Worm (Caenorhabditis elegans) whole organism, L4 larva: ENCODE results near the gene R04D3.3.
A peak's percentile ranks its signal among the peaks of the same experiment; 100 is the strongest.

ENCODE experiments used
- T20F7.1 ChIP-seq: fragments of 200-800 bp; sonication (Bioruptor generic); optimal IDR thresholded peaks from 2 replicates; lab custom pipeline; 2018; ENCODE audit warnings: mild to moderate bottlenecking, missing genetic modification characterization, missing compliant biosample characterization
- T26A8.4 ChIP-seq: fragments of 200-800 bp; sonication (Bioruptor generic); IDR thresholded peaks from 2 replicates; pipeline ENCODE4 v1.3.6; 2022; ENCODE audit warnings: missing genetic modification characterization, missing compliant biosample characterization
- Y48G9A.11 ChIP-seq: fragments of 200-800 bp; sonication (Bioruptor generic); IDR thresholded peaks from 2 replicates; pipeline ENCODE4 v1.3.6; 2022; ENCODE audit warnings: missing genetic modification reagents, missing genetic modification characterization, missing compliant biosample characterization
- ZK546.5 ChIP-seq, 2 experiments: sonication (generic microtip); optimal IDR thresholded peaks; 2 replicates each; lab custom pipeline; 2017; ENCODE audit warnings: missing biosample characterization in 2 of 2, missing genetic modification characterization in 2 of 2
- aly-2 ChIP-seq: sonication (generic microtip); optimal IDR thresholded peaks from 2 replicates; lab custom pipeline; 2018; ENCODE audit warnings: missing biosample characterization, missing genetic modification characterization
- arid-1 ChIP-seq: fragments of 200-800 bp; sonication (Bioruptor generic); conservative IDR thresholded peaks from 2 replicates; pipeline ENCODE4 v1.3.6; 2022; ENCODE audit warnings: missing genetic modification reagents, missing genetic modification characterization, missing compliant biosample characterization
- attf-4 ChIP-seq: sonication (generic microtip); optimal IDR thresholded peaks from 3 replicates; lab custom pipeline; 2017; ENCODE audit warnings: missing biosample characterization, missing genetic modification characterization
- ceh-20 ChIP-seq: fragments of 200-800 bp; sonication (Bioruptor generic); IDR thresholded peaks from 2 replicates; pipeline ENCODE4 v1.3.6; 2022; ENCODE audit warnings: missing genetic modification reagents, missing genetic modification characterization, missing compliant biosample characterization
- daf-19 ChIP-seq: fragments of 200-800 bp; sonication (Bioruptor generic); conservative IDR thresholded peaks from 2 replicates; pipeline ENCODE4 v1.3.6; 2022; ENCODE audit warnings: missing genetic modification characterization, missing compliant biosample characterization
- daf-8 ChIP-seq: fragments of 200-800 bp; sonication (Bioruptor generic); IDR thresholded peaks from 2 replicates; pipeline ENCODE4 v1.3.6; 2022; ENCODE audit warnings: missing genetic modification characterization, missing compliant biosample characterization
- dmd-8 ChIP-seq: fragments of 200-800 bp; sonication (Bioruptor generic); IDR thresholded peaks from 2 replicates; pipeline ENCODE4 v1.3.6; 2022; ENCODE audit warnings: missing genetic modification characterization, missing compliant biosample characterization
- egl-43 ChIP-seq: fragments of 200-800 bp; sonication (Bioruptor generic); IDR thresholded peaks from 2 replicates; pipeline ENCODE4 v1.3.6; 2022; ENCODE audit warnings: missing genetic modification reagents, missing genetic modification characterization, missing compliant biosample characterization
- gei-8 ChIP-seq: fragments of 200-800 bp; sonication (Bioruptor generic); optimal IDR thresholded peaks from 2 replicates; lab custom pipeline; 2018; ENCODE audit warnings: mild to moderate bottlenecking, missing genetic modification characterization, missing compliant biosample characterization
- hmg-1.1 ChIP-seq: fragments of 200-800 bp; sonication (Bioruptor generic); IDR thresholded peaks from 2 replicates; pipeline ENCODE4 v1.3.6; 2022; ENCODE audit warnings: missing genetic modification reagents, missing genetic modification characterization, missing compliant biosample characterization
- lim-7 ChIP-seq: fragments of 200-800 bp; sonication (Bioruptor generic); IDR thresholded peaks from 2 replicates; pipeline ENCODE4 v1.3.6; 2022; ENCODE audit warnings: missing genetic modification characterization, missing compliant biosample characterization
- lin-1 ChIP-seq: fragments of 200-800 bp; sonication (Bioruptor generic); IDR thresholded peaks from 2 replicates; pipeline ENCODE4 v1.3.6; 2022; ENCODE audit warnings: missing genetic modification reagents, missing genetic modification characterization, missing compliant biosample characterization
- lin-13 ChIP-seq: fragments of 150-350 bp; optimal IDR thresholded peaks from 2 replicates; lab custom pipeline; 2014; ENCODE audit warnings: missing biosample characterization, missing genetic modification reagents, missing genetic modification characterization
- lin-15B ChIP-seq: fragments of 150-350 bp; sonication (generic microtip); optimal IDR thresholded peaks from 3 replicates; lab custom pipeline; 2014; ENCODE audit warnings: missing biosample characterization, missing genetic modification characterization
- lin-38 ChIP-seq: fragments of 200-800 bp; sonication (Bioruptor generic); IDR thresholded peaks from 2 replicates; pipeline ENCODE4 v1.3.6; 2022; ENCODE audit warnings: missing genetic modification reagents, missing genetic modification characterization, missing compliant biosample characterization
- lsy-2 ChIP-seq, 2 experiments: fragments of 150-350 bp in 1 of 2; sonication (generic microtip) in 1 of 2; optimal IDR thresholded peaks; 2 replicates each; lab custom pipeline; 2014 to 2017; ENCODE audit warnings: missing biosample characterization in 2 of 2, missing genetic modification characterization in 2 of 2
- madf-9 ChIP-seq: fragments of 200-800 bp; sonication (Bioruptor generic); conservative IDR thresholded peaks from 2 replicates; pipeline ENCODE4 v1.3.6; 2022; ENCODE audit warnings: missing genetic modification reagents, missing genetic modification characterization, missing compliant biosample characterization
- mdl-1 ChIP-seq, 2 experiments: fragments of 150-350 bp in 1 of 2; sonication (generic microtip) in 1 of 2; optimal IDR thresholded peaks; 2 replicates each; lab custom pipeline; 2014 to 2017; ENCODE audit warnings: missing biosample characterization in 2 of 2, missing genetic modification characterization in 2 of 2
- mes-2 ChIP-seq: sonication (generic microtip); optimal IDR thresholded peaks from 2 replicates; lab custom pipeline; 2016; ENCODE audit warnings: missing genotype, mild to moderate bottlenecking, missing genetic modification characterization, missing compliant biosample characterization; ENCODE audit not compliant: poor library complexity, severe bottlenecking
- nhr-102 ChIP-seq: sonication (generic microtip); optimal IDR thresholded peaks from 2 replicates; lab custom pipeline; 2016; ENCODE audit warnings: mild to moderate bottlenecking, missing genetic modification characterization, moderate library complexity, missing compliant biosample characterization
- nhr-11 ChIP-seq: fragments of 150-350 bp; optimal IDR thresholded peaks from 2 replicates; lab custom pipeline; 2014; ENCODE audit warnings: missing biosample characterization, missing genetic modification characterization
- nhr-237 ChIP-seq: sonication (generic microtip); optimal IDR thresholded peaks from 2 replicates; lab custom pipeline; 2017; ENCODE audit warnings: missing biosample characterization, missing genetic modification characterization
- nhr-25 ChIP-seq: sonication (generic microtip); optimal IDR thresholded peaks from 2 replicates; lab custom pipeline; 2017; ENCODE audit warnings: missing genetic modification characterization, mild to moderate bottlenecking, missing compliant biosample characterization, antibody characterized with exemption, moderate library complexity, borderline replicate concordance; ENCODE audit not compliant: insufficient read depth
- nhr-28 ChIP-seq: fragments of 150-350 bp; optimal IDR thresholded peaks from 2 replicates; lab custom pipeline; 2014; ENCODE audit warnings: missing biosample characterization, missing genetic modification characterization
- nhr-42 ChIP-seq: fragments of 200-800 bp; sonication (Bioruptor generic); IDR thresholded peaks from 2 replicates; pipeline ENCODE4 v1.3.6; 2022; ENCODE audit warnings: missing genetic modification characterization, missing compliant biosample characterization
- nhr-6 ChIP-seq: fragments of 150-350 bp; optimal IDR thresholded peaks from 2 replicates; lab custom pipeline; 2014; ENCODE audit warnings: missing biosample characterization, missing genetic modification characterization
- nhr-77 ChIP-seq: fragments of 150-350 bp; optimal IDR thresholded peaks from 2 replicates; lab custom pipeline; 2014; ENCODE audit warnings: missing biosample characterization, missing genetic modification characterization
- skn-1 ChIP-seq: fragments of 150-350 bp; optimal IDR thresholded peaks from 2 replicates; lab custom pipeline; 2014; ENCODE audit warnings: missing biosample characterization, missing genetic modification characterization
- snpc-1.2 ChIP-seq: fragments of 200-800 bp; sonication (Bioruptor generic); IDR thresholded peaks from 2 replicates; pipeline ENCODE4 v1.3.6; 2022; ENCODE audit warnings: missing genetic modification reagents, missing genetic modification characterization, missing compliant biosample characterization
- spr-1 ChIP-seq: sonication (generic microtip); optimal IDR thresholded peaks from 2 replicates; lab custom pipeline; 2016; ENCODE audit warnings: mild to moderate bottlenecking, missing genetic modification characterization, missing compliant biosample characterization
- unc-130 ChIP-seq: sonication (generic microtip); optimal IDR thresholded peaks from 2 replicates; lab custom pipeline; 2016; ENCODE audit warnings: missing genetic modification reagents, missing genetic modification characterization, missing compliant biosample characterization
- unc-62 ChIP-seq, 3 experiments: fragments of 150-350 bp in 1 of 3; sonication (generic microtip); optimal IDR thresholded peaks in 2 of 3; peaks in 1 of 3; 1 replicate in 1 of 3; 2 replicates in 2 of 3; lab custom pipeline; 2014 to 2017; ENCODE audit warnings: missing biosample characterization in 3 of 3, missing genetic modification characterization in 3 of 3, missing genetic modification reagents in 3 of 3, missing genotype in 1 of 3

Gene R04D3.3

DNA sequence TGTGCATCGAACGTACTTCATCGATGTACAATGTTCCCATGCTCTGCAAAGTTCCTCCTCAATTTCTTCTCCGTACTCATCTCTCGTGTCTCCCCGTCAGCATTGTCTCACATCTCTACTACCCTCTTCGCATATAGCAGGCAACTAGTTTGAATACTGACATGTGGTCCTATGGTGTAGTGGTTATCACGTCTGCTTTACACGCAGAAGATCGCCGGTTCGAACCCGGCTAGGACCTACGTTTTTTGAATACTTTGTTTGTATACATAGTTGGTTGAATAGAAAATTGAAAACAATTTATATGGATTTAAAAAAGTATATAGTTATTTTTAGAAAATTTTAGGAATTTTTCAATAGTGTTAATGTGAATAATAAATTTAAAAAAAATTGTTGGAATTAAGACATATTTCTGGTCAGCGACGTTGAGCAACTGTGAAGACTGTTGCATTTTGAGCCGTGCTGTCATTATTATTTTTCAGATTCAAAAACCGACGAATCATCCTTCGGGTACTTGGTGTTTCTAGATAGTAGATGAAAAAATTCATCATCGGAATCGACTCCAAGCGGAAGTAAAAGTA is 16.5 kb upstream of the R04D3.3 start (continued):
- TF ChIP-seq ZK546.5 (tag; optimal IDR thresholded peaks at IDR 0.05; lab: Kevin White, UChicago): no peak
- peak; percentile 77 for TF ChIP-seq nhr-42 (GFP tag; lab: Robert Waterston, UW)
- TF ChIP-seq snpc-1.2 (GFP tag; lab: Robert Waterston, UW): peak; percentile 92
- TF ChIP-seq nhr-102 (tag; lab: Kevin White, UChicago): peak; percentile 91
- peak; percentile 71 for TF ChIP-seq nhr-77 (tag; lab: Kevin White, UChicago)
- TF ChIP-seq, all 104 proteins: peak for 71

DNA sequence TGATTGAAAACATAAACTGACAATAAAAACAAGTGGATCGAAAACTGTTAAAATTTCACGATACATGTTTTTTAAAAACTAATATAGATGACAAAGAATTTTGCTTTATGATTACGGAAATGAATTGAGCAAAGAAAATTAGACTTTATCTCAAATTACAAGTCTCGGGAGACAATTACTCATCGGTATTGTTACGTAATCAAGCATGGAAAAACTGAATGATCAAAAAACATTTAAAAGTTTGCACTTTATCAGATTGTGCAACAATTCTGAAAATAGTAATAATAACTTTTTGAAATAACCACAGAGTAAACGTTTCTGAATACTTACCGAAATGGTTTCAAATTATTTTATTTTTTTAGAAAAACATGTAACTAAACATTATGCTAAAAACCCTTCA is 15.3 kb upstream of the R04D3.3 start, which contains the start of gene srd-43:
TSS of gene srd-43 (minus strand) at position 66 of the 400 bp plus-strand sequence.
- no peak for TF ChIP-seq daf-8
- TF ChIP-seq nhr-25: no peak
- no peak for TF ChIP-seq Y48G9A.11
- no peak for TF ChIP-seq ceh-20 (GFP tag; lab: Robert Waterston, UW)
- no peak for TF ChIP-seq T26A8.4 (GFP tag; lab: Robert Waterston, UW)
- no peak for TF ChIP-seq unc-62 (GFP tag; optimal IDR thresholded peaks at IDR 0.05 in 1 of 2; lab: Kevin White, UChicago)
- TF ChIP-seq unc-62 (tag; optimal IDR thresholded peaks at IDR 0.05; lab: Kevin White, UChicago): no peak
- TF ChIP-seq unc-130 (GFP tag; lab: Kevin White, UChicago): no peak
- TF ChIP-seq lin-15B (tag; lab: Kevin White, UChicago): no peak
- TF ChIP-seq lim-7 (GFP tag; lab: Robert Waterston, UW): no peak
- no peak for TF ChIP-seq nhr-237 (tag; lab: Kevin White, UChicago)
- no peak for TF ChIP-seq dmd-8 (GFP tag; lab: Robert Waterston, UW)
- no peak for TF ChIP-seq lsy-2 (tag; optimal IDR thresholded peaks at IDR 0.05; lab: Kevin White, UChicago)
- TF ChIP-seq aly-2 (tag; lab: Kevin White, UChicago): no peak
- TF ChIP-seq egl-43: no peak
- no peak for TF ChIP-seq skn-1
- no peak for TF ChIP-seq mdl-1 (tag; optimal IDR thresholded peaks at IDR 0.05; lab: Kevin White, UChicago)
- no peak for TF ChIP-seq lin-13 (GFP tag; lab: Kevin White, UChicago)
- no peak for TF ChIP-seq mes-2 (tag; lab: Kevin White, UChicago)
- TF ChIP-seq nhr-11: no peak

DNA sequence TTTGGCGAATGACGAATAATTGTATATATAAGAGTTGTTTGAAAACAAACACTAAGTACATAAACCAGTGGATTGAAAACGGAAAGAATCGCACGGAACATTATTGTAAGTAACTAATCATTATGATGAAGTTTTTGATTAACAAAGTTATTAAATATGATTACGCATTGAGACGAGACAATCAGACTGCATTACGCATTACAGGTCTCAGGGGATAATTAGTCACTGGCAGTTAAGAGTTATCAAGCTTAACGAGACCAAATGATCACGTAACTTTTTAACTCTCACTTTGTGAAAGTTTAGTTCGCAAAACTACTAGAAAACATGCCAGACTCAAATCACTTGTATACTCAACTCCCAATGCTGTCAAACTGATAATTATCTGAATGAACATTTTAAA is 12.9 kb upstream of the R04D3.3 start, which contains the start of gene srd-42:
TSS of gene srd-42 (minus strand) at position 101 of the 400 bp plus-strand sequence.
- no peak for TF ChIP-seq daf-19
- no peak for TF ChIP-seq madf-9 (GFP tag; lab: Robert Waterston, UW)
- TF ChIP-seq gei-8 (GFP tag; lab: Kevin White, UChicago): no peak
- TF ChIP-seq unc-62 (GFP tag; optimal IDR thresholded peaks at IDR 0.05 in 1 of 2; lab: Kevin White, UChicago): no peak
- TF ChIP-seq unc-62 (tag; optimal IDR thresholded peaks at IDR 0.05; lab: Kevin White, UChicago): no peak
- TF ChIP-seq spr-1 (tag; lab: Kevin White, UChicago): no peak
- TF ChIP-seq hmg-1.1 (GFP tag; lab: Robert Waterston, UW): no peak

DNA sequence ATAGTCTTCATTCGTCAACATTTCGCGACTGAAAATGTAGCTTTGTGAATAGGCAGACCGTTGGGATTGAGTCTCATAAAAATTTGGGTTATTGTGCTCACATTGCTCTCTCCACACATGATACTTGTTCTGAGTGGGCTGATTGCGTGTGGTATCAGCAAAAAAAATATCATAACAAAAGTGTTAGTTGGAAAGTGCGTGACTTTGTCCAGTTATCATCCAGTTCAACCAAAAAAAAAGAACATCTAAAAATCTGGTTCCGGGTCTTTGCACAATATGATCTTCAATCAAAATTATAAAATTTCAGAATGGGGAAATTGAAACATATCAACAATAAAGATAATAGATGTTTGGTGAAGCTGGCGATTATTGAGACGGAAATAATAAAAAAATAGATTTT is 10.1 kb upstream of the R04D3.3 start, which contains the start of gene srd-39:
TSS of gene srd-39 (minus strand) at position 101 of the 400 bp plus-strand sequence.
- no peak for TF ChIP-seq ceh-20 (GFP tag; lab: Robert Waterston, UW)
- no peak for TF ChIP-seq nhr-6

DNA sequence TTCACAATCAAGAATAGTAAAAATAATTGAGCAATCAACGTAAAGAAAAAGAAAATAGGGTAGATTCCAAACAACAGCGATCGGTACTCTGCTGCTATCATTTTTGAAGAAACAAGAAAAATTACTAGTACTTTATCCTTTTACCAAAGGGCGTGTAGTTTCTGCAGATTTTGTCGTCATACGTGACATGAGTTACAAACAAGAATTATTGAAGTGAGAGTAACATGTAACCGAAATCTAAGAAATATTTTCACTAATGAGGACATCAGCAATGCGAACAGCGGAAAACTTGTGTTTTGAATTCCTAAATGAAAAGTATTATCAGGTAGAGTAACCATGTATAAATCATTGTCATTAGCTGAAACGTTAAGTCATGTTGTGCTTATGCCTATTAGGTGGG is 4.2 kb upstream of the R04D3.3 start, which contains the start of gene srd-36:
TSS of gene srd-36 (minus strand) at position 101 of the 400 bp plus-strand sequence.
- TF ChIP-seq arid-1 (GFP tag; lab: Robert Waterston, UW): no peak
- TF ChIP-seq lin-15B (tag; lab: Kevin White, UChicago): no peak
- no peak for TF ChIP-seq lsy-2 (tag; optimal IDR thresholded peaks at IDR 0.05; lab: Kevin White, UChicago)
- TF ChIP-seq T20F7.1 (GFP tag; lab: Kevin White, UChicago): no peak
- TF ChIP-seq lin-1 (GFP tag; lab: Robert Waterston, UW): no peak
- TF ChIP-seq lin-38: no peak
- TF ChIP-seq attf-4 (tag; lab: Kevin White, UChicago): no peak
- no peak for TF ChIP-seq nhr-28 (tag; lab: Kevin White, UChicago)
- no peak for TF ChIP-seq nhr-42 (GFP tag; lab: Robert Waterston, UW)
